Worm (Caenorhabditis elegans): ENCODE data around the gene K07F5.16.
"Not testable (repeated sequence)": the region's sequence is repeated elsewhere in the genome, so short reads cannot be mapped to it uniquely, and the experiment has no call there.

DNA sequence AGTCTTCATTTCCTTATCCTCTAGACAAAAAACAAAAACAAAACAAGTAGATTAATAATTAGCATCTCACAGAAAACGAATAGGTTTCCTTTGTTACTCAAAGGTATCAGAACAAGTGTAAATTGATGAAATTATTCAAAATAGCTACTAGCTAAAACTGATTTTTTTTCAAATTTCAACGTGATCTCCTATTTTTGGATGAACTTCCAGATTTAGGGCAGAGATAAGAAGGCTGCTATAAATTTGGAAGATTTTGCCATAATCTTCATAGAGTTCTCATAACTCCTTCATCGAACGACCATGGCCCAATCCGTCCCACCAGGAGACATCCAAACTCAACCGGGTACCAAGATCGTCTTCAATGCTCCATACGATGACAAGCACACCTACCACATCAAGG, 30.4 kb downstream of the K07F5.16 start, which contains the start of gene msp-77:
- not testable (repeated sequence) for TF ChIP-seq med-1 (GFP tag; optimal IDR thresholded peaks at IDR 0.05; ENCODE audit: insufficient read depth); ztf-23 (GFP tag; IDR thresholded peaks at IDR 0.05); ztf-29 (GFP tag; IDR thresholded peaks at IDR 0.05); klf-2 (GFP tag; conservative IDR thresholded peaks at IDR 0.05); tab-1 (GFP tag; IDR thresholded peaks at IDR 0.05); flt-1 (GFP tag; IDR thresholded peaks at IDR 0.05); T22C8.4 (GFP tag; IDR thresholded peaks at IDR 0.05); ref-1 (GFP tag; conservative IDR thresholded peaks at IDR 0.05)

Data from whole organism, midembryonic.